Fruit fly (Drosophila melanogaster): ENCODE results near the gene dia.

- TF ChIP-seq Gug (GFP tag; IDR thresholded peaks at IDR 0.05) (no peak), Sox14 (GFP tag; optimal IDR thresholded peaks at IDR 0.05) (no peak), svp (GFP tag) (no peak), CG10669 (GFP tag; optimal IDR thresholded peaks at IDR 0.05) (no peak), CG11762 (GFP tag; optimal IDR thresholded peaks at IDR 0.05; ENCODE audit: insufficient read depth) (no peak), Eip75B (GFP tag; optimal IDR thresholded peaks at IDR 0.05) (no peak), CG6276 (GFP tag; optimal IDR thresholded peaks at IDR 0.05) (no peak), lz (GFP tag; optimal IDR thresholded peaks at IDR 0.05) (no peak), CG10631 (GFP tag; optimal IDR thresholded peaks at IDR 0.05) (no peak), Eip93F (GFP tag; optimal IDR thresholded peaks at IDR 0.05) (no peak), Hr4 (GFP tag; optimal IDR thresholded peaks at IDR 0.05) (no peak), Hr38 (GFP tag; optimal IDR thresholded peaks at IDR 0.05) (no peak), CG7368 (GFP tag; optimal IDR thresholded peaks at IDR 0.05) (no peak)
Observed at dm6 chr2L:20764663-20765062, 6.7 kb downstream of the dia start.
